Worm (Caenorhabditis elegans) whole organism, L1 larva: Measurements from ENCODE around the gene asp-13.

ENCODE experiments used
- aly-2 ChIP-seq: fragments of 150-350 bp; optimal IDR thresholded peaks from 2 replicates; lab custom pipeline; 2014; ENCODE audit warnings: missing biosample characterization, missing genetic modification characterization
- ama-1 ChIP-seq: fragments of 150-350 bp; optimal IDR thresholded peaks from 2 replicates; lab custom pipeline; 2014
- blmp-1 ChIP-seq: fragments of 150-350 bp; optimal IDR thresholded peaks from 2 replicates; lab custom pipeline; 2014; ENCODE audit warnings: missing biosample characterization, missing genetic modification characterization
- ceh-63 ChIP-seq: fragments of 200-800 bp; sonication (Bioruptor generic); optimal IDR thresholded peaks from 2 replicates; lab custom pipeline; 2018; ENCODE audit warnings: mild to moderate bottlenecking, missing genetic modification characterization, missing compliant biosample characterization
- ceh-88 ChIP-seq: fragments of 200-800 bp; sonication (Bioruptor generic); IDR thresholded peaks from 2 replicates; pipeline ENCODE4 v1.3.6; 2022; ENCODE audit warnings: missing genetic modification characterization, missing compliant biosample characterization
- ceh-90 ChIP-seq: sonication (generic microtip); optimal IDR thresholded peaks from 2 replicates; lab custom pipeline; 2016; ENCODE audit warnings: missing genetic modification characterization, missing compliant biosample characterization
- dpl-1 ChIP-seq, 3 experiments: fragments of 150-350 bp in 2 of 3; sonication (generic microtip) in 1 of 3; optimal IDR thresholded peaks; 2 replicates each; lab custom pipeline; 2014 to 2017; ENCODE audit warnings: missing biosample characterization in 3 of 3, missing genetic modification characterization in 3 of 3, missing genetic modification reagents in 3 of 3
- efl-1 ChIP-seq, 4 experiments: fragments of 150-350 bp; optimal IDR thresholded peaks in 3 of 4; peaks in 1 of 4; 1 replicate in 1 of 4; 2 replicates in 3 of 4; lab custom pipeline; 2014; ENCODE audit warnings: missing biosample characterization in 2 of 4, missing genetic modification characterization in 2 of 4, missing genetic modification reagents in 2 of 4
- efl-3 ChIP-seq: fragments of 200-800 bp; sonication (Bioruptor generic); optimal IDR thresholded peaks from 2 replicates; lab custom pipeline; 2018; ENCODE audit warnings: mild to moderate bottlenecking, missing genetic modification characterization, missing compliant biosample characterization
- fkh-8 ChIP-seq: sonication (generic microtip); optimal IDR thresholded peaks from 2 replicates; lab custom pipeline; 2016; ENCODE audit warnings: mild to moderate bottlenecking, missing genetic modification characterization, missing compliant biosample characterization
- hlh-4 ChIP-seq: sonication (generic microtip); optimal IDR thresholded peaks from 2 replicates; lab custom pipeline; 2016; ENCODE audit warnings: mild to moderate bottlenecking, missing genetic modification characterization, missing compliant biosample characterization
- lin-13 ChIP-seq: fragments of 150-350 bp; optimal IDR thresholded peaks from 2 replicates; lab custom pipeline; 2014; ENCODE audit warnings: missing biosample characterization, missing genetic modification reagents, missing genetic modification characterization
- lin-14 ChIP-seq: fragments of 200-800 bp; sonication (Bioruptor generic); optimal IDR thresholded peaks from 2 replicates; lab custom pipeline; 2018; ENCODE audit warnings: mild to moderate bottlenecking, missing genetic modification characterization, moderate library complexity, missing compliant biosample characterization
- lin-15B ChIP-seq: fragments of 150-350 bp; sonication (generic microtip); optimal IDR thresholded peaks from 3 replicates; lab custom pipeline; 2014; ENCODE audit warnings: missing biosample characterization, missing genetic modification characterization
- lin-35 ChIP-seq, 2 experiments: fragments of 150-350 bp; optimal IDR thresholded peaks; 2 replicates each; lab custom pipeline; 2014; ENCODE audit warnings: missing biosample characterization in 2 of 2, missing genetic modification characterization in 2 of 2, missing genetic modification reagents in 2 of 2
- lsy-2 ChIP-seq, 2 experiments: fragments of 150-350 bp; optimal IDR thresholded peaks; 2 replicates each; lab custom pipeline; 2014; ENCODE audit warnings: missing biosample characterization in 2 of 2, missing genetic modification characterization in 2 of 2
- mab-9 ChIP-seq: fragments of 200-800 bp; sonication (Bioruptor generic); IDR thresholded peaks from 2 replicates; pipeline ENCODE4 v1.3.6; 2022; ENCODE audit warnings: missing genetic modification reagents, missing genetic modification characterization, missing compliant biosample characterization
- mef-2 ChIP-seq: fragments of 150-350 bp; optimal IDR thresholded peaks from 2 replicates; lab custom pipeline; 2014; ENCODE audit warnings: missing biosample characterization, missing genetic modification characterization
- nhr-11 ChIP-seq: fragments of 150-350 bp; optimal IDR thresholded peaks from 2 replicates; lab custom pipeline; 2014; ENCODE audit warnings: missing biosample characterization, missing genetic modification characterization
- nhr-19 ChIP-seq: fragments of 200-800 bp; sonication (Bioruptor generic); conservative IDR thresholded peaks from 2 replicates; pipeline ENCODE4 v1.3.6; 2022; ENCODE audit warnings: missing genetic modification characterization, missing compliant biosample characterization
- nhr-20 ChIP-seq: sonication (generic microtip); optimal IDR thresholded peaks from 2 replicates; lab custom pipeline; 2016; ENCODE audit warnings: mild to moderate bottlenecking, missing genetic modification characterization, missing compliant biosample characterization
- nhr-28 ChIP-seq: fragments of 150-350 bp; optimal IDR thresholded peaks from 2 replicates; lab custom pipeline; 2014; ENCODE audit warnings: missing biosample characterization, missing genetic modification characterization
- nhr-47 ChIP-seq: sonication (generic microtip); optimal IDR thresholded peaks from 2 replicates; lab custom pipeline; 2016; ENCODE audit warnings: mild to moderate bottlenecking, missing genetic modification characterization, moderate library complexity, missing compliant biosample characterization
- nhr-71 ChIP-seq: sonication (generic microtip); optimal IDR thresholded peaks from 2 replicates; lab custom pipeline; 2016; ENCODE audit warnings: mild to moderate bottlenecking, missing genetic modification characterization, moderate library complexity, missing compliant biosample characterization
- nhr-85 ChIP-seq: sonication (generic microtip); peaks from one replicate; lab custom pipeline; 2016; ENCODE audit warnings: missing genetic modification characterization, inconsistent platforms, missing compliant biosample characterization
- pax-3 ChIP-seq: fragments of 200-800 bp; sonication (Bioruptor generic); optimal IDR thresholded peaks from 2 replicates; lab custom pipeline; 2018; ENCODE audit warnings: mild to moderate bottlenecking, missing genetic modification characterization, moderate library complexity, missing compliant biosample characterization
- sox-4 ChIP-seq: sonication (generic microtip); optimal IDR thresholded peaks from 2 replicates; lab custom pipeline; 2016; ENCODE audit warnings: missing genetic modification characterization, missing compliant biosample characterization
- sptf-1 ChIP-seq: fragments of 150-350 bp; optimal IDR thresholded peaks from 2 replicates; lab custom pipeline; 2014; ENCODE audit warnings: missing biosample characterization, missing genetic modification characterization
- tbx-2 ChIP-seq: sonication (generic microtip); optimal IDR thresholded peaks from 2 replicates; lab custom pipeline; 2016; ENCODE audit warnings: missing genetic modification characterization, missing compliant biosample characterization
- zip-4 ChIP-seq: fragments of 200-800 bp; sonication (Bioruptor generic); optimal IDR thresholded peaks from 2 replicates; lab custom pipeline; 2018; ENCODE audit warnings: mild to moderate bottlenecking, missing genetic modification characterization, moderate library complexity, missing compliant biosample characterization
- ztf-11 ChIP-seq, 2 experiments: sonication (generic microtip); optimal IDR thresholded peaks; 2 replicates each; lab custom pipeline; 2016 to 2017; ENCODE audit warnings: missing genetic modification characterization in 2 of 2, missing biosample characterization in 1 of 2, missing compliant biosample characterization in 1 of 2
- ztf-4 ChIP-seq: fragments of 150-350 bp; optimal IDR thresholded peaks from 2 replicates; lab custom pipeline; 2014; ENCODE audit warnings: missing biosample characterization, missing genetic modification characterization

Gene asp-13

DNA sequence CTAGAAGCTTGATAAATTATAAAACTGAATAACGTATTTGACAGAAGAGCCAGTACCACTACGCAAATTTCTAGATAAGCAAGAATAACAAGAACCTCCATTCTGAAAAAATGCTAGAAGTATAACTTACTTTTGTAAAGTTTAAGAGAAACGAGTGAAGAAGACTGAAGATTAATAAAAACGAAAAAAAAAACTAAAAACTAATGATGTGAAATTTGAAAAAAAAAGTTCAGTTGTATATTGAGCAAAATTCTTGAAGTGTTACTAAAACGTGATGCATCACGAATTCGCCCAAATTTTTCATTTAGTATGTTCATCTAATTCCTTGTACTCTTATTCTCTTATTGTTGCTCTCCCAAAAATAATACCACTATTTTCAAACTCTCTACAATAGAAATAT, 34.2 kb upstream of the asp-13 start, which contains the start of gene ZC190.6:
Gene ZC190.6, minus strand, starts transcription at position 101 of the 400 bp plus-strand sequence.
- no peak for TF ChIP-seq ceh-90
- no peak for TF ChIP-seq nhr-28 (tag; lab: Kevin White, UChicago)
- no peak for TF ChIP-seq nhr-71 (tag; lab: Kevin White, UChicago)
- no peak for TF ChIP-seq sptf-1 (tag; lab: Kevin White, UChicago)
- TF ChIP-seq blmp-1 (tag; lab: Kevin White, UChicago) = no peak
- TF ChIP-seq ceh-63 (GFP tag; lab: Kevin White, UChicago) = no peak
- TF ChIP-seq lin-13 (GFP tag; lab: Kevin White, UChicago) = no peak
- TF ChIP-seq lin-35 (GFP tag; optimal IDR thresholded peaks at IDR 0.05; lab: Kevin White, UChicago) = no peak
- TF ChIP-seq ceh-88 (GFP tag; lab: Robert Waterston, UW) = no peak
- no peak for TF ChIP-seq nhr-19 (GFP tag; lab: Robert Waterston, UW)
- no peak for TF ChIP-seq nhr-11 (tag; lab: Kevin White, UChicago)
- TF ChIP-seq nhr-47 = no peak
- TF ChIP-seq mef-2 (tag; lab: Kevin White, UChicago) = no peak
- no peak for TF ChIP-seq zip-4 (GFP tag; lab: Kevin White, UChicago)
- no peak for TF ChIP-seq lin-15B
- TF ChIP-seq lin-14 (GFP tag; lab: Kevin White, UChicago) = no peak
- TF ChIP-seq dpl-1 (GFP tag; optimal IDR thresholded peaks at IDR 0.05; lab: Kevin White, UChicago) = no peak
- TF ChIP-seq tbx-2 (tag; lab: Kevin White, UChicago) = no peak
- no peak for TF ChIP-seq nhr-85 (tag; lab: Kevin White, UChicago)

DNA sequence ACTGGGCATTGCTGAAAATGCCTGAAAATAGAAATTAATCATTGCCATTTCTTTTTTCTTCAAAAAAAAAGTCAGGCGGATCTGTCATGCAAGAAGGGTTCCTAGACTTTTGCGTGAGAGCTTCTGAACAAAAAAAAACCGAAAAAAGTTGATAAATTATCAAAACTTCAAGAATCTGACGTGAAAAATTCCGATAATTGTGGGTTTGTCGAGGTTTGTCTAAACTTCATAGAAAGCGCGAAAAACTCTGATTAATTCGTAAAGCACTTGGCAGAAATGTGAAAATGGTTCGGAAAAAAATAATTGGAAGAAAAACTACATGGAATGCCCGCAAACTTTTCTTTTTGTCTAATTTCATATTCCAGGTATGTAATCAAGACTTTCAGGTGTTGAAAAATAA, 30.5 kb upstream of the asp-13 start, which contains the start of gene ZC190.5:
Gene ZC190.5, minus strand, starts transcription at position 101 of the 400 bp plus-strand sequence.
- no peak for TF ChIP-seq efl-1 (optimal IDR thresholded peaks at IDR 0.05; lab: Kevin White, UChicago)
- peak in 1 of 2 experiments; percentile 79 for TF ChIP-seq efl-1 (GFP tag; optimal IDR thresholded peaks at IDR 0.05 in 1 of 2; lab: Kevin White, UChicago)
- TF ChIP-seq pax-3 = peak; percentile 15
- peak; percentile 18 for TF ChIP-seq fkh-8
- no peak for TF ChIP-seq sox-4 (tag; lab: Kevin White, UChicago)

DNA sequence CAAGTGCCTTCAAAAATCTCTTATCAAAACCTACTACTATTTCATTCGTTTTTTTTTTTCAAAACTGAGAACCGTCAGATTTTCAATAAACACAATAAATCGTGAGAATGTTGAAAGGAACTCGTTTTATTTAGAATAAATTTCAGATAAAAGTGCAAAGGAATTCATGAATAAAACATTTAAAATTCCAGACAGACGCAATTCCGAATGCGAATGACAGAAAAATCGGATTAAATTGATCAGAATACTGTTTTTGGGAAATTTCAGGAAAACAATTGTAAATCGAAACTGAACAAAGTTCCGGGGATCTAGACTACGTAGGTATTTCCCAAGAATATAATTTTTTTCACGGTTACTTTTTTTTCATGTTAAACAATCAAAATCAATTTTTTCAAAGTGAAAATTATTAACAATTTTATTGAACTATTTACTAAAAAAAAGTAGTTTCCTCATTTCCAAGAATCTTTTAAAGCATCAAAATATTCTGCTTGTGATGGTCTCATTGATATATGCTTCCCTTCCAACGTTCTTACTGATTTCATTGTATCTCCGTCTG, 28.7 kb upstream of the asp-13 start:
- TF ChIP-seq aly-2 (tag; lab: Kevin White, UChicago) (peak; percentile 73), ztf-4 (tag; lab: Kevin White, UChicago) (no peak)

DNA sequence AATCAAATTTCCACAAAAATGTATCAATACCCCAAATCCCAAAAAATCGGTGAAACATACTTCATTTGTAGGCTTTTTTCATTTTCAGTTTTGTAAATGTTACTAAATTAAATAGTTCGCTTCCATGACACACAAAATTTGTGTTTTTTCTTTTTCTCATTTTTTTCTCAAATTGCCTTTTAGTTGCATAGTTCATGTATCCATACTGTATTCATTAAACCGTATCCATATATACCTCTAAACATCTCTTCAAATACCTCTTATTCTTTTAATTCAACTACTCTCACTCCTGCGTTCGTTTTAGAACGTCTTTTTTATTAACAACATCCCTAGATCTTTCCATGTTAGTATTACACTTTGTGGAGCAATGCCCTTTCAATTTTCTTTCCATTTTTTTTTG, 27.8 kb upstream of the asp-13 start:
- TF ChIP-seq ama-1 (lab: Kevin White, UChicago) (no peak), aly-2 (tag; lab: Kevin White, UChicago) (peak; percentile 2), mab-9 (GFP tag; lab: Robert Waterston, UW) (no peak)

DNA sequence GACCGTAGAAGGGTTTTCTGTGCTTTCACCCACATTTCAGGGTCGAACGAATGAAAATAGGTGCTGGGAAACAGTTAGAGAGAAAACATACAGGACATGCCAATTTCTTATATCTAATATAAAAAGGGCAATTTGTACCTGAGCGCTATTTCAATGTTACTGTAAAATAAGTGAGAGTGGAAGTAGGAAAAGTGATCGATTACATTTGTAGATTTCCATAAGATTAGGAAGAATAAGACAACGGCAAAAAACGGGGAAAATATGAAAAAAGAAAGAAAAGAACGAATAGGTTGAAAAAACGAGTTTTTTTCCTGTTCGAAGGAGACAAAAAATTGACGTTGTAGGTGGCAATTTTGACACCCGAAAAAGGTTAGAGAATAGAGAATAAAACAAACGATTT, 25.2 kb upstream of the asp-13 start:
- TF ChIP-seq nhr-11 (tag; lab: Kevin White, UChicago) (no peak), nhr-20 (tag; lab: Kevin White, UChicago) (no peak), blmp-1 (tag; lab: Kevin White, UChicago) (peak; percentile 80), ztf-11 (tag; optimal IDR thresholded peaks at IDR 0.05; lab: Kevin White, UChicago) (no peak), lsy-2 (tag; optimal IDR thresholded peaks at IDR 0.05; lab: Kevin White, UChicago) (peak in 1 of 2 experiments; percentile 24), nhr-85 (tag; lab: Kevin White, UChicago) (peak; percentile 72), efl-3 (GFP tag; lab: Kevin White, UChicago) (no peak), hlh-4 (tag; lab: Kevin White, UChicago) (no peak)
